Worm (Caenorhabditis elegans): Measurements from ENCODE around the gene sfxn-1.1.

The sfxn-1.1 gene

DNA sequence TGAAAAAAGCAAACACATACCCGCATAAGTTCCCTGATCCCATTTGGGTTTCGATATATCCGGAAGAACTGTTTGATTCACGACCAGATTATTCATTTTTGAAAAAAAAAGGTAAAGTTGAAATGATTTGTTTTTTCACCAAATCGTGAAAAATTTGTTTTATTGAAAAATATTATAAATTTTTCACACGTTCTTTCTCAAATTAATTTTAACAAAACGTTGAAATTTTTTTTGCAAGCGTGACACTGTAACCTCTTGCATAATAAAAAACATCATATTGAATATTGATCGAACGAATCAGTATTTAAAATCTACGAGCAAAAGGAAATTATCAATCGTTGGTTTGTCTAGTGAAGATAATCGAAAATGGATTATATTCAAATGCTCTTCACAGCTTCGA lies at the start of gene sfxn-1.1, which contains the start of gene AH6.3:
Gene sfxn-1.1, minus strand, starts transcription at position 101 of the 400 bp plus-strand sequence.
Gene AH6.3, plus strand, starts transcription at position 275 of the 400 bp plus-strand sequence.
- no peak for TF ChIP-seq unc-62 (GFP tag; optimal IDR thresholded peaks at IDR 0.05)

ce11 chrII:9566045-9566444 lies 47.4 kb upstream of the sfxn-1.1 start:
- no peak for TF ChIP-seq unc-62 (GFP tag; optimal IDR thresholded peaks at IDR 0.05)

DNA sequence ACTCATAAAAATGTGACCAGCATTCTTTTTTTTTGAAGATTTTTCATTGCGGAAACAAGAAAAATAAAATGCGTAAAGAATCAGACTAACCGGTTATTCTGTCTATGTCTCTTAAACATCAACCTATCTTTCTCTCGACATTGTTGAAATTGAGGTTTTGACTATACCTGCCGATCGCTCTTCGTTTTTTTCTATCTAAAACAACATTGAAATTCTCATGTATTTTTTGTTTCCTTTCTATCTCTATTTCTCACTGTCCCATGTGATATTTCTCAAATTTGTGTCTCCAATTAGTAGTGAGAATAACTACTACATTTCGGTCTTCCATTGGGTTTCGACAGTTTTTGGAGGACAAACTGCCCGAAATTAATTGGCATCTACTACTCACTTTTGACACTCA lies 42.2 kb upstream of the sfxn-1.1 start:
- no peak for TF ChIP-seq unc-62 (GFP tag; optimal IDR thresholded peaks at IDR 0.05)

DNA sequence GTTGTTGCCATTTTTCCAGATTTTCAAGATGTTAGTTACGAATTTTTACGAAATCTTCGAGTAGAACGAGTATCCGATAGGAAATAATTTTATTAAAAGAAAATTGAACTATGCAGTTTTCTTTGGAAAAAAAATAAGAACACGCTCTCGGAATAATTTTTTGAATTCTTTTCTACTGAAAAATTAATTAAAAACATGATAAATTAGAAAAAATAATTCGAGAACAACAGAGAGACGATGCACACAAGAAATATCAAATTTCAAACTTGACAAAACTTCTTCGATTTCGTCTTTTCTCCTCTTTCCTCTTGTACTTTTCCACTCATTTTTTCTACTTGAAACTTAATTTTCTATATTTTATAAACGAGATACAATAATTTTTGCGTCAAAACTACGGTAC lies 41.2 kb upstream of the sfxn-1.1 start, which contains the start of gene F35H8.4:
Gene F35H8.4, minus strand, starts transcription at position 101 of the 400 bp plus-strand sequence.
- no peak for TF ChIP-seq unc-62 (GFP tag; optimal IDR thresholded peaks at IDR 0.05)

ce11 chrII:9558906-9559305 lies 40.2 kb upstream of the sfxn-1.1 start:
- no peak for TF ChIP-seq unc-62 (GFP tag; optimal IDR thresholded peaks at IDR 0.05)

ce11 chrII:9557437-9558150 lies 38.9 kb upstream of the sfxn-1.1 start, which contains the start of gene zfp-2:
TSS of gene zfp-2 (plus strand) at chrII:9557650.
- no peak for TF ChIP-seq unc-62 (GFP tag; optimal IDR thresholded peaks at IDR 0.05)

DNA sequence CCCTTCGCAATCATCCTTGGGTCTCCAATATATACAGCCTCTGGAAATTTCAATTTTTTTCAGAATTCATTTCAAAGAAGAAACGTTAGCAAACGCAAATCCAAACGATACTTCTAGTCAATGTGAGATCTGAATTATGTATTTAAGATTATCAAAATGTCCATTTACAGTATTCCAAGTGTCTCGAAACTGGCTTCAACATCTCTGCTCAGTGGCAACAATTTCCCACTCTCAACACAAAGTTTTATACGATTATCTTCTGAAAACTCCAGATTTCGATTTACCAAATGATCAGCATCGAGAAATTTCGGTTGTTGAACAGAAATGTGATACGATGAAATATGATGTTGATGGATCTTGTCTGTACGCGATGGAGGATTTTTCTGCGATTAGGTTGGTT lies 37.9 kb upstream of the sfxn-1.1 start:
- TF ChIP-seq unc-62 (GFP tag; optimal IDR thresholded peaks at IDR 0.05): no peak

ce11 chrII:9554925-9555553 lies 36.4 kb upstream of the sfxn-1.1 start, which contains the start of gene F35H8.2:
TSS of gene F35H8.2 (plus strand) at chrII:9555503.
- TF ChIP-seq unc-62 (GFP tag; optimal IDR thresholded peaks at IDR 0.05): no peak

- no peak for TF ChIP-seq unc-62 (GFP tag; optimal IDR thresholded peaks at IDR 0.05)
Measured at ce11 chrII:9553179-9553578, 34.5 kb upstream of the sfxn-1.1 start, which contains the start of gene F35H8.1. TSS of gene F35H8.1 (minus strand) at chrII:9553279.

DNA sequence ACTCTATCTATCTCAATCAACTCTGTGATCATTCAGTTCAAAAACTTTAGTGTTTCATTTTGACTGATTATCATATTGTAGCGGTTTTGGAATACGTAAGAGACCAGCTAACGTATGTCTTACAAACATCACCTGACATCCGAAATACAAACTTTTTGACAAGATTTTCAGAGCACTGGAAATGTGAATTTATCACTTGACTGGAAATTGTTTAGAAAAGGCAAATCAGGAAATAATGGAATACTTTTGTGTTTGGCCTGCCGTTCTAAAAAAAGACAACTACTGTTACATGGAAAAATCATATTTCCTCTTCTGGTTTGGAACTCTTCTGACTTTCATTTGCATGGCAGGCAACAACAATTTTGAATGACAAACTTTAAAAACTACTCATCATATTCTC lies 32.9 kb upstream of the sfxn-1.1 start, which contains the start of gene F35H8.12:
Gene F35H8.12, plus strand, starts transcription at position 301 of the 400 bp plus-strand sequence.
- no peak for TF ChIP-seq unc-62 (GFP tag; optimal IDR thresholded peaks at IDR 0.05)

- no peak for TF ChIP-seq unc-62 (GFP tag; optimal IDR thresholded peaks at IDR 0.05)
Measured at ce11 chrII:9550718-9551117, 32.0 kb upstream of the sfxn-1.1 start, which contains the start of gene sra-6. TSS of gene sra-6 (minus strand) at chrII:9550818.

DNA sequence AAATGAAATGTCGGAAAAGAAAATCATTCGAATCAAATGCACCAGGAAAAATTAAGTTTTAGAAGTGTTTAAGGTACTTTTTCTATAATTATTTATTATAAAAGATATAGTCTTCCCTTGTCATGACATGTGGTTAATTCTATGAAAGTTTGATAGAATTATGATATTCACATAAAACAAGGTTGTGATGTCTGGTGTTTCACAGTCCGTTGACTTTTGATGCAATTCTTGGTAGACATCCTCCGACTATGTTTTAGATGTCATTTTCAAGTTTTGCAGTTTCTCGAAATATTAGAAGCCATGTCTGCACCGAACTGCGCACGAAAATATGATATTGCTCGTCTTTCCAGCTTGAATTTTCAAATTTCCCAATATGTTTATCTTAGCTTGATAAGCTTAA lies 25.7 kb upstream of the sfxn-1.1 start, which contains the start of gene sra-7:
Gene sra-7, plus strand, starts transcription at position 301 of the 400 bp plus-strand sequence.
- no peak for TF ChIP-seq unc-62 (GFP tag; optimal IDR thresholded peaks at IDR 0.05)

- TF ChIP-seq unc-62 (GFP tag; optimal IDR thresholded peaks at IDR 0.05): no peak
Measured at ce11 chrII:9542785-9543184, 24.1 kb upstream of the sfxn-1.1 start, which contains the start of gene sra-4. TSS of gene sra-4 (minus strand) at chrII:9542885.

- TF ChIP-seq unc-62 (GFP tag; optimal IDR thresholded peaks at IDR 0.05): no peak
Measured at ce11 chrII:9540723-9541122, 22.0 kb upstream of the sfxn-1.1 start, which contains the start of gene sra-3. TSS of gene sra-3 (minus strand) at chrII:9540823.

DNA sequence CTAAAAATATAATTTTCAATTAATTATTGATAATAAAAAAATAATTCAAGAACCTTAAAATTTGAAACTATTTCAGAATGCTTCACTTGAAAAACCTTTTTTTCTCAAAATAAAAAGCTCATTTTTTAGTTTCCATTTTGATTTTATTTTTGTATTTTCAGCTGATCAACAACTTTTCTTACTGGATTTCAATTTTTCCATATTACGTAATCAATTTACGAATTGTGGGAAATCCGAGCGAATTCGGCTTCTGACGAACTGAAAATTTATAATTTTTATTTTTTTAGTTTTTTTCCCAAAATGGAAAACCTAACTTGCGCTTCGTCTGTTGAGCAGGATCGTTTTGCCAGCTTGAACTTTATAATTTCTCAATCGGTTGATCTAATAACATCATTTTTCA lies 18.7 kb upstream of the sfxn-1.1 start, which contains the start of gene sra-8:
Gene sra-8, plus strand, starts transcription at position 301 of the 400 bp plus-strand sequence.
- no peak for TF ChIP-seq unc-62 (GFP tag; optimal IDR thresholded peaks at IDR 0.05)

- no peak for TF ChIP-seq unc-62 (GFP tag; optimal IDR thresholded peaks at IDR 0.05)
Measured at ce11 chrII:9532011-9532410, 13.3 kb upstream of the sfxn-1.1 start, which contains the start of gene sra-9. TSS of gene sra-9 (plus strand) at chrII:9532311.
